Fruit fly (Drosophila melanogaster): ENCODE measurements around the gene oc.

- no peak for TF ChIP-seq ttk (optimal IDR thresholded peaks at IDR 0.05)
- no peak for TF ChIP-seq insv (optimal IDR thresholded peaks at IDR 0.05)
- TF ChIP-seq psq (optimal IDR thresholded peaks at IDR 0.05): no peak
- TF ChIP-seq h (optimal IDR thresholded peaks at IDR 0.05): no peak
- no peak for TF ChIP-seq Sin3A (optimal IDR thresholded peaks at IDR 0.05)
Measured at dm6 chrX:8681189-8681821, 30.8 kb upstream of the oc start, which contains the start of gene CAH3.

Data from Kc167 (cell line).